Worm (Caenorhabditis elegans) whole organism, L4/young adult: ENCODE results near the gene nas-3.

Experiments used
- W03F9.2 ChIP-seq: fragments of 150-350 bp; optimal IDR thresholded peaks from 2 replicates; lab custom pipeline; 2014; ENCODE audit warnings: missing biosample characterization, missing genetic modification characterization
- dao-5 ChIP-seq: sonication (generic microtip); optimal IDR thresholded peaks from 2 replicates; lab custom pipeline; 2016; ENCODE audit warnings: missing genotype, missing genetic modification characterization, moderate library complexity, missing compliant biosample characterization
- him-1 ChIP-seq: sonication (generic microtip); optimal IDR thresholded peaks from 2 replicates; lab custom pipeline; 2016; ENCODE audit warnings: missing genotype, missing genetic modification reagents, missing genetic modification characterization, missing compliant biosample characterization

DNA sequence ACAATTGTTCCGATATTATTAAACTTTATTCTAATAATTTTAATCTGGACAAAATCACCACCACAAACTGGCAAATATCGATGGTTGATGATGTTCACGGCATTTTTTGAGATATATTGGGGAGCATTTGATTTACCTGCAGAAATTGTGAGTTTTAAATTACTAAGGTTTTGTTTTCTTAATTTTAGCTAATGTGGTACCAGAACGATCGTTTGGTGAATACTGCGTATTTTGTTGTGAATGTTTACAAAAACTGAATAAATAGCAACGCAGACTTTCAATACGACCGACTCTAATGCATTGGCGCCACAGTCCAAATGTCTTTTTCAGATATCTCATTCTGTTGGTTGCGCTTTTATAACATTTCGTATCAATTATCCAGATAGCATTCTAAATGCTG lies 43.7 kb downstream of the nas-3 start:
- no peak for TF ChIP-seq dao-5 (tag; lab: Kevin White, UChicago)
- TF ChIP-seq him-1: no peak
- TF ChIP-seq W03F9.2 (tag; lab: Kevin White, UChicago): no peak
